Worm (Caenorhabditis elegans) whole organism, L2 larva: ENCODE results near the gene Y49A3A.3.

ENCODE experiments used
- ZK546.5 ChIP-seq: sonication (generic microtip); optimal IDR thresholded peaks from 2 replicates; lab custom pipeline; 2017; ENCODE audit warnings: missing biosample characterization, missing genetic modification characterization
- ama-1 ChIP-seq: fragments of 150-350 bp; optimal IDR thresholded peaks from 2 replicates; lab custom pipeline; 2018; ENCODE audit warnings: inconsistent platforms
- mab-5 ChIP-seq: fragments of 150-350 bp; optimal IDR thresholded peaks from 2 replicates; lab custom pipeline; 2014; ENCODE audit warnings: missing biosample characterization, missing genetic modification characterization
- ztf-11 ChIP-seq: sonication (generic microtip); optimal IDR thresholded peaks from 2 replicates; lab custom pipeline; 2017; ENCODE audit warnings: missing biosample characterization, missing genetic modification characterization

- TF ChIP-seq ama-1 (lab: Kevin White, UChicago) (no peak), mab-5 (no peak), ZK546.5 (no peak), ztf-11 (tag; lab: Kevin White, UChicago) (no peak)
Observed at ce11 chrV:14368272-14369052, 14.3 kb downstream of the Y49A3A.3 start.
